Fruit fly (Drosophila melanogaster) whole organism, embryonic: ENCODE data around the gene ath.

Experiments
- dysf ChIP-seq: fragments of 200-800 bp; sonication (Bioruptor generic); IDR thresholded peaks from 3 replicates; pipeline ENCODE4 v1.3.6; 2022; ENCODE audit warnings: missing biosample characterization, missing genetic modification characterization
- nom ChIP-seq: fragments of 200-800 bp; sonication (Bioruptor generic); optimal IDR thresholded peaks from 2 replicates; lab custom pipeline; 2017; ENCODE audit warnings: missing biosample characterization, missing genetic modification characterization, mild to moderate bottlenecking, moderate library complexity, missing genetic modification reagents
- rib ChIP-seq: fragments of 200-800 bp; sonication (Bioruptor generic); IDR thresholded peaks from 2 replicates; pipeline ENCODE4 v1.3.6; 2022; ENCODE audit warnings: missing biosample characterization, missing genetic modification characterization

- TF ChIP-seq rib (GFP tag; lab: Robert Waterston, UW) (no peak), dysf (GFP tag; lab: Robert Waterston, UW) (no peak), nom (GFP tag; lab: Kevin White, UChicago) (no peak)
These were observed 49.2 kb downstream of the ath start for dm6 chr2L:10259960-10260749.
